Worm (Caenorhabditis elegans) whole organism, L3 larva: ENCODE measurements around the gene col-17.
A peak's percentile ranks its signal among the peaks of the same experiment; 100 is the strongest.
"Not testable (repeated sequence)": the region's sequence is repeated elsewhere in the genome, so short reads cannot be mapped to it uniquely, and the experiment has no call there.

Experiments used
- aly-2 ChIP-seq: fragments of 150-350 bp; optimal IDR thresholded peaks from 2 replicates; lab custom pipeline; 2014; ENCODE audit warnings: missing biosample characterization, missing genetic modification characterization
- ama-1 ChIP-seq: fragments of 150-350 bp; optimal IDR thresholded peaks from 2 replicates; lab custom pipeline; 2018
- ceh-16 ChIP-seq: sonication (generic microtip); optimal IDR thresholded peaks from 2 replicates; lab custom pipeline; 2017; ENCODE audit warnings: missing biosample characterization, missing genetic modification characterization
- ceh-28 ChIP-seq: fragments of 150-350 bp; optimal IDR thresholded peaks from 2 replicates; lab custom pipeline; 2014; ENCODE audit warnings: missing biosample characterization, missing genetic modification reagents, missing genetic modification characterization
- ceh-9 ChIP-seq: sonication (generic microtip); optimal IDR thresholded peaks from 2 replicates; lab custom pipeline; 2018; ENCODE audit warnings: missing biosample characterization, missing genetic modification characterization
- daf-12 ChIP-seq: fragments of 150-350 bp; optimal IDR thresholded peaks from 2 replicates; lab custom pipeline; 2014; ENCODE audit warnings: missing biosample characterization, missing genetic modification reagents, missing genetic modification characterization
- egl-27 ChIP-seq: sonication (generic microtip); optimal IDR thresholded peaks from 4 replicates; lab custom pipeline; 2017; ENCODE audit warnings: missing biosample characterization, missing genetic modification reagents, missing genetic modification characterization
- elt-2 ChIP-seq: sonication (generic microtip); optimal IDR thresholded peaks from 2 replicates; lab custom pipeline; 2016; ENCODE audit warnings: missing genetic modification reagents, mild to moderate bottlenecking, missing genetic modification characterization, missing compliant biosample characterization
- elt-3 ChIP-seq, 3 experiments: fragments of 150-350 bp in 1 of 3; sonication (generic microtip) in 2 of 3; optimal IDR thresholded peaks; 2 replicates in 2 of 3; 4 replicates in 1 of 3; lab custom pipeline; 2014 to 2017; ENCODE audit warnings: missing biosample characterization in 3 of 3, missing genetic modification characterization in 3 of 3
- fkh-2 ChIP-seq: fragments of 150-350 bp; optimal IDR thresholded peaks from 2 replicates; lab custom pipeline; 2014; ENCODE audit warnings: missing biosample characterization, missing genetic modification reagents, missing genetic modification characterization
- fos-1 ChIP-seq: fragments of 150-350 bp; optimal IDR thresholded peaks from 2 replicates; lab custom pipeline; 2014; ENCODE audit warnings: missing biosample characterization, missing genetic modification characterization
- hmg-11 ChIP-seq: sonication (generic microtip); optimal IDR thresholded peaks from 2 replicates; lab custom pipeline; 2016; ENCODE audit warnings: missing genetic modification characterization, missing compliant biosample characterization
- jun-1 ChIP-seq: fragments of 150-350 bp; optimal IDR thresholded peaks from 2 replicates; lab custom pipeline; 2014; ENCODE audit warnings: missing biosample characterization, missing genetic modification reagents, missing genetic modification characterization
- lin-15B ChIP-seq: fragments of 150-350 bp; optimal IDR thresholded peaks from 2 replicates; lab custom pipeline; 2014; ENCODE audit warnings: missing biosample characterization, missing genetic modification characterization
- lin-39 ChIP-seq: fragments of 150-350 bp; optimal IDR thresholded peaks from 2 replicates; lab custom pipeline; 2018; ENCODE audit warnings: missing biosample characterization, missing genetic modification reagents, missing genetic modification characterization
- lsy-12 ChIP-seq: sonication (generic microtip); optimal IDR thresholded peaks from 2 replicates; lab custom pipeline; 2016; ENCODE audit warnings: mild to moderate bottlenecking, missing genetic modification characterization, missing compliant biosample characterization
- mdl-1 ChIP-seq: fragments of 150-350 bp; optimal IDR thresholded peaks from 2 replicates; lab custom pipeline; 2014; ENCODE audit warnings: missing biosample characterization, missing genetic modification characterization
- mml-1 ChIP-seq: fragments of 150-350 bp; sonication (generic microtip); optimal IDR thresholded peaks from 3 replicates; lab custom pipeline; 2014; ENCODE audit warnings: missing biosample characterization, missing genetic modification characterization
- nfya-1 ChIP-seq: sonication (generic microtip); optimal IDR thresholded peaks from 2 replicates; lab custom pipeline; 2017; ENCODE audit warnings: missing genetic modification characterization, mild to moderate bottlenecking, missing compliant biosample characterization, antibody characterized with exemption, moderate library complexity; ENCODE audit not compliant: insufficient read depth
- nhr-11 ChIP-seq: fragments of 150-350 bp; optimal IDR thresholded peaks from 2 replicates; lab custom pipeline; 2014; ENCODE audit warnings: missing biosample characterization, missing genetic modification characterization
- nhr-12 ChIP-seq: fragments of 150-350 bp; optimal IDR thresholded peaks from 2 replicates; lab custom pipeline; 2014; ENCODE audit warnings: missing biosample characterization, missing genetic modification characterization
- nhr-23 ChIP-seq: fragments of 150-350 bp; optimal IDR thresholded peaks from 2 replicates; lab custom pipeline; 2014; ENCODE audit warnings: missing biosample characterization, missing genetic modification reagents, missing genetic modification characterization
- nhr-25 ChIP-seq: sonication (generic microtip); optimal IDR thresholded peaks from 2 replicates; lab custom pipeline; 2017; ENCODE audit warnings: missing biosample characterization, missing genetic modification characterization
- nhr-43 ChIP-seq: sonication (generic microtip); optimal IDR thresholded peaks from 2 replicates; lab custom pipeline; 2016; ENCODE audit warnings: mild to moderate bottlenecking, missing genetic modification characterization, missing compliant biosample characterization; ENCODE audit not compliant: poor library complexity, severe bottlenecking
- nhr-67 ChIP-seq: fragments of 150-350 bp; optimal IDR thresholded peaks from 2 replicates; lab custom pipeline; 2014; ENCODE audit warnings: missing biosample characterization, missing genetic modification characterization
- pha-4 ChIP-seq: fragments of 150-350 bp; optimal IDR thresholded peaks from 2 replicates; lab custom pipeline; 2014; ENCODE audit warnings: missing biosample characterization, missing genetic modification reagents, missing genetic modification characterization
- sea-2 ChIP-seq: fragments of 150-350 bp; sonication (generic microtip); optimal IDR thresholded peaks from 4 replicates; lab custom pipeline; 2014; ENCODE audit warnings: missing biosample characterization, missing genetic modification reagents, missing genetic modification characterization
- tbx-2 ChIP-seq: sonication (generic microtip); optimal IDR thresholded peaks from 2 replicates; lab custom pipeline; 2016; ENCODE audit warnings: mild to moderate bottlenecking, missing genetic modification characterization, missing compliant biosample characterization
- unc-39 ChIP-seq: sonication (generic microtip); optimal IDR thresholded peaks from 4 replicates; lab custom pipeline; 2017; ENCODE audit warnings: missing biosample characterization, missing genetic modification characterization
- unc-62 ChIP-seq: fragments of 150-350 bp; sonication (generic microtip); optimal IDR thresholded peaks from 4 replicates; lab custom pipeline; 2014; ENCODE audit warnings: missing biosample characterization, missing genetic modification reagents, missing genetic modification characterization
- zag-1 ChIP-seq: fragments of 150-350 bp; optimal IDR thresholded peaks from 2 replicates; lab custom pipeline; 2014; ENCODE audit warnings: missing biosample characterization, missing genetic modification characterization
- ztf-4 ChIP-seq: fragments of 150-350 bp; optimal IDR thresholded peaks from 2 replicates; lab custom pipeline; 2014; ENCODE audit warnings: missing biosample characterization, missing genetic modification characterization

col-17 gene

ce11 chrII:4827734-4828609, 39.4 kb downstream of the col-17 start, which contains the start of the genes fbxb-88 and tbck-1:
Gene fbxb-88, minus strand, starts transcription at chrII:4827884.
Gene tbck-1, plus strand, starts transcription at chrII:4828559.
- TF ChIP-seq ceh-28 (tag; lab: Kevin White, UChicago) (peak; percentile 5), lin-15B (tag; lab: Kevin White, UChicago) (peak; percentile 40), ceh-9 (tag; lab: Kevin White, UChicago) (no peak), nfya-1 (tag; lab: Kevin White, UChicago) (peak; percentile 63), nhr-25 (tag; lab: Kevin White, UChicago) (no peak), egl-27 (tag; lab: Kevin White, UChicago) (no peak)

DNA sequence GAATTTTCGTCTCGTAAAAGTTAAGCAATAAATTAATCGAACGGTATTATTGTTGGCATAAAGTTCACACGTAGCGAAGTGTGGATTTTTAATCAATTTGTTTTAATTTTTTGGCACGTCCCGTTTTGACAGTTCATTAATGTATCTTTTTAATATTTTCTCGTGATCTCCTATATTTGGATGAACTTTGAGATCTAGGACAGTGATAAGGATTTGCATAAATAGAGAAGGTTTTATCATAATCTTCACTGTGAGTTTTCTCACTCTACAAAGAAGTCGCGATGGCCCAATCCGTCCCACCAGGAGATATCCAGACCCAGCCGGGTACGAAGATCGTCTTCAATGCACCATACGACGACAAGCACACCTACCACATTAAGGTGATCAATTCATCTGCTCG, 42.2 kb downstream of the col-17 start, which contains the start of the genes C33F10.8 and msp-40:
Gene C33F10.8 (minus strand): TSS at position 101 of the 400 bp plus-strand sequence.
Gene msp-40 (plus strand): TSS at position 282 of the 400 bp plus-strand sequence.
- not testable (repeated sequence) for TF ChIP-seq unc-39, lin-39, nhr-11 (tag; lab: Kevin White, UChicago)

DNA sequence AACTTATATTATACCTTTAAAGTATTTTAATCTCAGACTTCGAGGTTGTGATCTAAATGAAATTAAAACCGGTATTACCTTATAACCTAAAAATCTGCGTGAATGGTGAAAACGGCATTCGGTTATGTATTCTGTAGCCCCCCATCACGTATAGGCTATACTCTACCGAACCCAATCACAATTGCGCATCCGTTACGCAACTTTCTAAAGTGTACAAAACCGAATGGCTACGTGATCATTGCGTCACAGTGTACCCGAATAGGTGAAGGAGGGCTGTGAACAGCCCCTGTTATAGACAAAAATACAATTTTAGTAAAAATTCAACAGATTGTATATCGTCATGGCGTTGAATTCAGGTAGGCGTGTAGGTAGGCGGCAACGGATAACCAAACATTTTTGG, 44.8 kb downstream of the col-17 start:
- TF ChIP-seq ceh-16 (tag; lab: Kevin White, UChicago) (no peak), mdl-1 (tag; lab: Kevin White, UChicago) (no peak), pha-4 (tag; lab: Kevin White, UChicago) (no peak), ama-1 (lab: Kevin White, UChicago) (no peak), nhr-67 (tag; lab: Kevin White, UChicago) (no peak), unc-39 (tag; lab: Kevin White, UChicago) (no peak), egl-27 (tag; lab: Kevin White, UChicago) (no peak), lsy-12 (no peak), elt-3 (tag; optimal IDR thresholded peaks at IDR 0.05; lab: Kevin White, UChicago) (no peak), lin-39 (tag; lab: Kevin White, UChicago) (no peak)

DNA sequence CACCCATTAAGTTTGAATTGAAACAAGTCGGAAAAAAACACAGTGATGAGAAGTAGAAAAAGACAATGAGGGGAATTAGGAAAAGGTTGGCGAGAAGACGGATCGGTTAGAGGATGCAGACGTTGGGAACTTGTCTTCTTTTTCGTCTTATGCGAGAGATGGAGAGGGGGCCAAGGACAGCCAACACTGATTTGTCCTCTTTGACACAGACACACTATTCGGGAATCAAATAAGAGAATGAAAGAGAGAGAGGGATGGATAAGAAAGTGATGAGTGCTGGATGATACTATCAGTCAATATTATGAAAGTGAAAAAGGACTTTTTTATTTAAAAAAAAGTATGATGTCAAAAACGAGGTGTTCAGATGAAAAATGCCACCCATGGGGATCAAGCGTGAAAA, 45.6 kb downstream of the col-17 start, which contains the start of gene lact-5:
Gene lact-5 (minus strand): TSS at position 1 of the 400 bp plus-strand sequence.
- no peak for TF ChIP-seq fkh-2 (tag; lab: Kevin White, UChicago)
- no peak for TF ChIP-seq nfya-1 (tag; lab: Kevin White, UChicago)
- TF ChIP-seq tbx-2 (tag; lab: Kevin White, UChicago): no peak
- peak; percentile 66 for TF ChIP-seq nhr-23
- TF ChIP-seq nhr-25 (tag; lab: Kevin White, UChicago): peak; percentile 43
- TF ChIP-seq lin-15B (tag; lab: Kevin White, UChicago): no peak
- TF ChIP-seq sea-2 (GFP tag; lab: Kevin White, UChicago): no peak
- no peak for TF ChIP-seq daf-12 (tag; lab: Kevin White, UChicago)
- TF ChIP-seq unc-62 (GFP tag; lab: Kevin White, UChicago): no peak
- TF ChIP-seq nhr-12 (tag; lab: Kevin White, UChicago): no peak
- TF ChIP-seq elt-2 (tag; lab: Kevin White, UChicago): no peak
- TF ChIP-seq ceh-28 (tag; lab: Kevin White, UChicago): no peak
- peak in 1 of 3 experiments; percentile 10 for TF ChIP-seq elt-3 (tag; optimal IDR thresholded peaks at IDR 0.05; lab: Kevin White, UChicago)
- TF ChIP-seq fos-1: no peak
- peak; percentile 16 for TF ChIP-seq nhr-43 (tag; lab: Kevin White, UChicago)
- TF ChIP-seq lsy-12: no peak
- TF ChIP-seq, all 47 proteins: peak for 4

- no peak for TF ChIP-seq lsy-12
- no peak for TF ChIP-seq nhr-43 (tag; lab: Kevin White, UChicago)
- TF ChIP-seq ama-1 (lab: Kevin White, UChicago): no peak
- TF ChIP-seq jun-1 (tag; lab: Kevin White, UChicago): no peak
- no peak for TF ChIP-seq zag-1 (tag; lab: Kevin White, UChicago)
- TF ChIP-seq fkh-2 (tag; lab: Kevin White, UChicago): no peak
- TF ChIP-seq unc-39 (tag; lab: Kevin White, UChicago): no peak
- TF ChIP-seq hmg-11 (tag; lab: Kevin White, UChicago): no peak
- no peak for TF ChIP-seq aly-2 (tag; lab: Kevin White, UChicago)
- TF ChIP-seq fos-1: no peak
- no peak for TF ChIP-seq pha-4 (tag; lab: Kevin White, UChicago)
- TF ChIP-seq mml-1 (tag; lab: Kevin White, UChicago): no peak
- TF ChIP-seq egl-27 (tag; lab: Kevin White, UChicago): no peak
- no peak for TF ChIP-seq daf-12 (tag; lab: Kevin White, UChicago)
- TF ChIP-seq nhr-11 (tag; lab: Kevin White, UChicago): no peak
- no peak for TF ChIP-seq ztf-4 (tag; lab: Kevin White, UChicago)
These were observed 48.6 kb downstream of the col-17 start for ce11 chrII:4818780-4819179.
